Fruit fly (Drosophila melanogaster): ENCODE data around the gene CG3176.

dm6 chrX:494607-495006, 12.9 kb downstream of the CG3176 start, which contains the start of gene CG17778:
- TF ChIP-seq Asciz (GFP tag; optimal IDR thresholded peaks at IDR 0.05) (no peak), CG8089 (GFP tag; optimal IDR thresholded peaks at IDR 0.05) (no peak), CG10209 (GFP tag; optimal IDR thresholded peaks at IDR 0.05) (no peak), jing (GFP tag; optimal IDR thresholded peaks at IDR 0.05) (no peak), sr (GFP tag; IDR thresholded peaks at IDR 0.05) (no peak), CG7928 (GFP tag; optimal IDR thresholded peaks at IDR 0.05) (no peak), so (GFP tag; IDR thresholded peaks at IDR 0.05) (no peak), phol (tag; optimal IDR thresholded peaks at IDR 0.05) (no peak), Lpt (GFP tag; optimal IDR thresholded peaks at IDR 0.05) (no peak), Hr3 (GFP tag; optimal IDR thresholded peaks at IDR 0.05) (no peak)

All from whole organism, embryonic.